Worm (Caenorhabditis elegans): ENCODE results near the gene F54D5.17.

F54D5.17 gene

ce11 chrII:11577861-11578260 is 21.4 kb downstream of the F54D5.17 start:
- TF ChIP-seq nhr-237 (tag; optimal IDR thresholded peaks at IDR 0.05) = no peak
- no peak for TF ChIP-seq lin-13 (GFP tag; optimal IDR thresholded peaks at IDR 0.05)
- no peak for TF ChIP-seq jun-1 (tag; optimal IDR thresholded peaks at IDR 0.05)
- TF ChIP-seq attf-4 (tag; optimal IDR thresholded peaks at IDR 0.05) = no peak
- TF ChIP-seq nhr-25 (tag; optimal IDR thresholded peaks at IDR 0.05; ENCODE audit: borderline replicate concordance, insufficient read depth) = no peak
- no peak for TF ChIP-seq hlh-30 (tag; optimal IDR thresholded peaks at IDR 0.05; ENCODE audit: insufficient read depth)
- TF ChIP-seq Y5F2A.4 (GFP tag; optimal IDR thresholded peaks at IDR 0.05) = no peak
- no peak for TF ChIP-seq dpl-1 (GFP tag; optimal IDR thresholded peaks at IDR 0.05)
- peak; percentile 56 for TF ChIP-seq F49E8.2 (tag; optimal IDR thresholded peaks at IDR 0.05; ENCODE audit: borderline replicate concordance)
- TF ChIP-seq lin-38 (GFP tag; IDR thresholded peaks at IDR 0.05) = peak; percentile 69
- no peak for TF ChIP-seq tag-97 (GFP tag; IDR thresholded peaks at IDR 0.05)
- no peak for TF ChIP-seq lim-7 (GFP tag; IDR thresholded peaks at IDR 0.05)
- no peak for TF ChIP-seq nhr-10 (tag; optimal IDR thresholded peaks at IDR 0.05)
- TF ChIP-seq ceh-20 (GFP tag; IDR thresholded peaks at IDR 0.05) = no peak
- TF ChIP-seq daf-16 (GFP tag; optimal IDR thresholded peaks at IDR 0.05) = no peak
- TF ChIP-seq daf-16 (tag; optimal IDR thresholded peaks at IDR 0.05) = no peak
- TF ChIP-seq hif-1 (tag; optimal IDR thresholded peaks at IDR 0.05) = no peak
- no peak for TF ChIP-seq mxl-3 (GFP tag; optimal IDR thresholded peaks at IDR 0.05)
- TF ChIP-seq T20F7.1 (GFP tag; optimal IDR thresholded peaks at IDR 0.05) = no peak
- no peak for TF ChIP-seq sdz-12 (GFP tag; optimal IDR thresholded peaks at IDR 0.05)
- TF ChIP-seq nhr-76 (tag; optimal IDR thresholded peaks at IDR 0.05) = no peak
- peak; percentile 72 for TF ChIP-seq unc-130 (GFP tag; optimal IDR thresholded peaks at IDR 0.05)
- 0 out of 2 replicates have a peak, but pooled peaks have one; percentile 61 for TF ChIP-seq Y48G9A.11 (GFP tag; IDR thresholded peaks at IDR 0.05)
- no peak for TF ChIP-seq set-16 (GFP tag; IDR thresholded peaks at IDR 0.05)
- no peak for TF ChIP-seq gei-8 (GFP tag; optimal IDR thresholded peaks at IDR 0.05)

DNA sequence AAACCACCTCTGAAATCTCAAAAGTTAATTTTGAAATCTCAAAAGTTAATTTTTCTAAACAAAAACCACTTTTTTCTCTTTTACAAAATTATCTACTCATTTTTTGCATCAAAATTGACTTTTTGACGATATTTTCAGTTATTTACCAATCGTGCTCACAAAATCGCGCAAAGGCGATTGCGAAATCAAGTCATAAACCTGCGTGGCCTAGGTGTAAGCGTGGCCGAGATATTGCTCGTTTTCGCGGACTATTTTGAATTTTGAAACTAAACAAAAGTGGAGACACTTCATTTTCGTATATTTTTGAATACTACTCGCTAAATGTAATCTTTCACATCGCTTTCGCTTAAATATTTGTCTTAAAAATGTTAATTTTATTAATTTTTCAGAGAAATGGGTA is 21.9 kb downstream of the F54D5.17 start, which contains the start of gene smc-6:
smc-6 (plus strand) TSS at position 390 of the 400 bp plus-strand sequence.
- TF ChIP-seq aha-1 (tag) (peak; percentile 56), hmg-1.1 (GFP tag; IDR thresholded peaks at IDR 0.05) (peak; percentile 40; the same call in 1 of the 2 replicates), pha-4 (GFP tag; IDR thresholded peaks at IDR 0.05) (no peak), pha-4 (tag; optimal IDR thresholded peaks at IDR 0.05) (peak; percentile 47), fkh-10 (GFP tag; optimal IDR thresholded peaks at IDR 0.05) (peak; percentile 18), rbr-2 (tag; optimal IDR thresholded peaks at IDR 0.05) (no peak), nhr-10 (tag; optimal IDR thresholded peaks at IDR 0.05) (no peak), daf-16 (GFP tag; optimal IDR thresholded peaks at IDR 0.05) (no peak), daf-16 (tag; optimal IDR thresholded peaks at IDR 0.05) (peak; percentile 16), dve-1 (tag; optimal IDR thresholded peaks at IDR 0.05; ENCODE audit: insufficient read depth) (peak; percentile 27), mes-2 (tag; optimal IDR thresholded peaks at IDR 0.05; ENCODE audit: poor library complexity, severe bottlenecking) (peak; percentile 83), nhr-28 (tag; optimal IDR thresholded peaks at IDR 0.05) (peak; percentile 13), daf-19 (GFP tag; conservative IDR thresholded peaks at IDR 0.05) (no peak), dpl-1 (GFP tag; optimal IDR thresholded peaks at IDR 0.05) (peak; percentile 65)

DNA sequence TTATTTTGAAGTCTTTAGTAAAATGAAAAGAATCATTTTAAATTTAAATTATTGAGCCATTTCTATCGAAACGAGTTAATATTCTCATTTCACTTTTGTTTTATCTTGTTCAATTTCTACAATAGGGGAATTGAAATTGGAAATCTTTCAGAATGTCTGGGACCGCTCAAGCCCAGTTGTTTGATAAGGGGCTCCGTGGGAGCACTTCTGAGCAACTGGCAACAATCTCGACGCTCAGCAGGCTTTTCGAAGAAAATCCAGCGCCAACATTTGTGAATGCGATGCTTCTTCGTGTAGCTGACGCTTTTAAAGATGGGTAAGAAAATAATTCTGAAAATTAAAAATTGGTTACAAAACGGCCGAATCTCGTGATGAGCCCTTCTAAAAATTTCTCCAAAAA is 26.3 kb downstream of the F54D5.17 start, which contains the start of gene ints-7:
ints-7 (plus strand) TSS at position 152 of the 400 bp plus-strand sequence.
- TF ChIP-seq lin-38 (GFP tag; IDR thresholded peaks at IDR 0.05) (peak; percentile 30; the same call in 1 of the 2 replicates), zfp-3 (GFP tag; conservative IDR thresholded peaks at IDR 0.05) (no peak), pha-4 (GFP tag; IDR thresholded peaks at IDR 0.05) (no peak), pha-4 (tag; optimal IDR thresholded peaks at IDR 0.05) (no peak)

ce11 chrII:11588304-11588703 is 31.9 kb downstream of the F54D5.17 start:
- TF ChIP-seq unc-62 (GFP tag; optimal IDR thresholded peaks at IDR 0.05 in 1 of 2) (peak in 1 of 2 experiments; percentile 61), unc-62 (tag; optimal IDR thresholded peaks at IDR 0.05) (no peak), lin-1 (GFP tag; IDR thresholded peaks at IDR 0.05) (no peak)

Data from whole organism, L4 larva.